Fruit fly (Drosophila melanogaster) Kc167 (cell line): ENCODE measurements around the gene CG7406.

Experiments used
- Sin3A ChIP-seq: fragments of >200 bp; optimal IDR thresholded peaks from 2 replicates; lab custom pipeline; 2018; ENCODE audit warnings: missing external identifiers
- h ChIP-seq: fragments of >200 bp; optimal IDR thresholded peaks from 3 replicates; lab custom pipeline; 2018; ENCODE audit warnings: missing external identifiers
- insv ChIP-seq: fragments of >200 bp; optimal IDR thresholded peaks from 3 replicates; lab custom pipeline; 2018; ENCODE audit warnings: missing external identifiers
- psq ChIP-seq: fragments of >200 bp; optimal IDR thresholded peaks from 2 replicates; lab custom pipeline; 2017; ENCODE audit warnings: missing external identifiers
- ttk ChIP-seq: sonication (Bioruptor generic); optimal IDR thresholded peaks from 2 replicates; lab custom pipeline; 2017; ENCODE audit warnings: missing external identifiers

DNA sequence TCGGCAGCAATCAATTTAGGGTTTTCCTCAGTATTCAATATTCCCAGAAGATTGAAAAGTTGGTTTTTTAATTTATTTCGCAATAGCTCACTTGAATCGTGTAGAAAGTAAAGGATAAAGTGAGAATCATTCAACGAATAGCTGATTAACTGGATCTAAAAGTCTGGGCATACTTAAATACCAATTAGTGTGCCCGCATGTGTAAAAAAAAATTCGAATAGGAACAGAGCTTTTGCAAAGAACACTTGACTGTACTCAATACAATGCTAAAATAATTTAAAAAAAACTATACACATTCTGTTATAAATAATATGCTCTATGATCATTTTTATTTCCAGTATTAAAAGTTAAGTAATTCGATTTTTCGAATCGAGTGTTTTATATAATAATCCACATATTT is 46.8 kb downstream of the CG7406 start, which contains the start of gene CG15882:
- TF ChIP-seq psq (lab: Kevin White, UChicago) (no peak), Sin3A (lab: Kevin White, UChicago) (no peak), h (lab: Kevin White, UChicago) (no peak), insv (lab: Kevin White, UChicago) (no peak), ttk (lab: Kevin White, UChicago) (no peak)
